Fruit fly (Drosophila melanogaster) whole organism, embryonic: ENCODE measurements around the gene Rpt4.
A peak's percentile ranks its signal among the peaks of the same experiment; 100 is the strongest.

ENCODE experiments used
- Bgb ChIP-seq: fragments of 200-800 bp; sonication (Bioruptor generic); IDR thresholded peaks from 2 replicates; pipeline ENCODE4 v1.3.6; 2022; ENCODE audit warnings: missing biosample characterization, missing genetic modification characterization; ENCODE audit not compliant: partially characterized antibody
- BtbVII ChIP-seq: fragments of 200-800 bp; sonication (Bioruptor generic); optimal IDR thresholded peaks from 3 replicates; lab custom pipeline; 2017; ENCODE audit warnings: missing biosample characterization, mild to moderate bottlenecking, missing genetic modification characterization
- CG10274 ChIP-seq: fragments of 200-800 bp; sonication (Bioruptor generic); optimal IDR thresholded peaks from 3 replicates; lab custom pipeline; 2017; ENCODE audit warnings: missing biosample characterization, mild to moderate bottlenecking, missing genetic modification characterization
- CG10543 ChIP-seq: fragments of 200-800 bp; sonication (Bioruptor generic); optimal IDR thresholded peaks from 3 replicates; lab custom pipeline; 2017; ENCODE audit warnings: missing biosample characterization, mild to moderate bottlenecking, missing genetic modification characterization, moderate library complexity
- CG11093 ChIP-seq: fragments of 200-800 bp; sonication (Bioruptor generic); IDR thresholded peaks from 3 replicates; pipeline ENCODE4 v1.3.6; 2022; ENCODE audit warnings: missing biosample characterization, missing genetic modification characterization
- CG12769 ChIP-seq: fragments of 200-800 bp; sonication (Bioruptor generic); optimal IDR thresholded peaks from 2 replicates; lab custom pipeline; 2019; ENCODE audit warnings: missing biosample characterization, mild to moderate bottlenecking, missing genetic modification characterization, moderate library complexity
- CG14050 ChIP-seq: fragments of 200-800 bp; sonication (Bioruptor generic); IDR thresholded peaks from 3 replicates; pipeline ENCODE4 v1.3.6; 2022; ENCODE audit warnings: missing biosample characterization, missing genetic modification characterization
- CG15696 ChIP-seq: fragments of 200-800 bp; sonication (Bioruptor generic); optimal IDR thresholded peaks from 2 replicates; lab custom pipeline; 2019; ENCODE audit warnings: missing biosample characterization, mild to moderate bottlenecking, missing genetic modification characterization, moderate library complexity
- CG1603 ChIP-seq: fragments of 200-800 bp; sonication (Bioruptor generic); optimal IDR thresholded peaks from 2 replicates; lab custom pipeline; 2019; ENCODE audit warnings: missing biosample characterization, mild to moderate bottlenecking, missing genetic modification characterization, moderate library complexity
- CG17186 ChIP-seq: fragments of 200-800 bp; sonication (Bioruptor generic); optimal IDR thresholded peaks from 3 replicates; lab custom pipeline; 2017; ENCODE audit warnings: missing biosample characterization, missing genetic modification reagents, missing genetic modification characterization
- CG17385 ChIP-seq: fragments of 200-800 bp; sonication (Bioruptor generic); optimal IDR thresholded peaks from 3 replicates; lab custom pipeline; 2018; ENCODE audit warnings: missing biosample characterization, mild to moderate bottlenecking, missing genetic modification characterization
- CG17568 ChIP-seq: fragments of 200-800 bp; sonication (Bioruptor generic); optimal IDR thresholded peaks from 2 replicates; lab custom pipeline; 2018; ENCODE audit warnings: missing biosample characterization, mild to moderate bottlenecking, missing genetic modification characterization, moderate library complexity
- CG1832 ChIP-seq: fragments of 200-800 bp; sonication (Bioruptor generic); optimal IDR thresholded peaks from 2 replicates; lab custom pipeline; 2017; ENCODE audit warnings: missing biosample characterization, mild to moderate bottlenecking, missing genetic modification characterization, inconsistent platforms
- CG18599 ChIP-seq: fragments of 200-800 bp; sonication (Bioruptor generic); optimal IDR thresholded peaks from 3 replicates; lab custom pipeline; 2017; ENCODE audit warnings: missing biosample characterization, missing genetic modification characterization, mild to moderate bottlenecking, moderate library complexity, missing genetic modification reagents
- CG18619 ChIP-seq: fragments of 200-800 bp; sonication (Bioruptor generic); optimal IDR thresholded peaks from 3 replicates; lab custom pipeline; 2017; ENCODE audit warnings: missing biosample characterization, mild to moderate bottlenecking, missing genetic modification characterization
- CG2120 ChIP-seq: fragments of 200-800 bp; sonication (Bioruptor generic); optimal IDR thresholded peaks from 3 replicates; lab custom pipeline; 2016; ENCODE audit warnings: missing biosample characterization, missing genetic modification characterization
- CG2129 ChIP-seq: fragments of 200-800 bp; sonication (Bioruptor generic); IDR thresholded peaks from 2 replicates; pipeline ENCODE4 v1.3.6; 2022; ENCODE audit warnings: missing biosample characterization, missing genetic modification characterization; ENCODE audit not compliant: partially characterized antibody
- CG31441 ChIP-seq: fragments of 200-800 bp; sonication (Bioruptor generic); IDR thresholded peaks from 2 replicates; pipeline ENCODE4 v1.3.6; 2022; ENCODE audit warnings: missing biosample characterization, missing genetic modification characterization
- CG32532 ChIP-seq: fragments of 200-800 bp; sonication (Bioruptor generic); IDR thresholded peaks from 2 replicates; pipeline ENCODE4 v1.3.6; 2022; ENCODE audit warnings: missing biosample characterization, missing genetic modification characterization
- CG4424 ChIP-seq: fragments of 200-800 bp; sonication (Bioruptor generic); optimal IDR thresholded peaks from 3 replicates; lab custom pipeline; 2016; ENCODE audit warnings: missing biosample characterization, missing genetic modification characterization
- CG5245 ChIP-seq: fragments of 200-800 bp; sonication (Bioruptor generic); optimal IDR thresholded peaks from 3 replicates; lab custom pipeline; 2016; ENCODE audit warnings: missing biosample characterization, missing genetic modification characterization
- CG6791 ChIP-seq: fragments of 200-800 bp; sonication (Bioruptor generic); IDR thresholded peaks from 3 replicates; pipeline ENCODE4 v1.3.6; 2022; ENCODE audit warnings: missing biosample characterization, missing genetic modification characterization; ENCODE audit not compliant: partially characterized antibody
- CG7928 ChIP-seq: fragments of 200-800 bp; sonication (Bioruptor generic); optimal IDR thresholded peaks from 2 replicates; lab custom pipeline; 2017; ENCODE audit warnings: missing biosample characterization, mild to moderate bottlenecking, missing genetic modification characterization
- CG8388 ChIP-seq: fragments of 200-800 bp; sonication (Bioruptor generic); optimal IDR thresholded peaks from 2 replicates; lab custom pipeline; 2019; ENCODE audit warnings: missing biosample characterization, mild to moderate bottlenecking, missing genetic modification characterization, moderate library complexity
- CG8944 ChIP-seq: fragments of 200-800 bp; sonication (Bioruptor generic); optimal IDR thresholded peaks from 3 replicates; lab custom pipeline; 2016; ENCODE audit warnings: missing biosample characterization, missing genetic modification characterization
- CG9817 ChIP-seq: fragments of 200-800 bp; sonication (Bioruptor generic); optimal IDR thresholded peaks from 2 replicates; lab custom pipeline; 2018; ENCODE audit warnings: missing biosample characterization, mild to moderate bottlenecking, missing genetic modification characterization, moderate library complexity
- CTCF ChIP-seq: fragments of 200-800 bp; sonication (Bioruptor generic); optimal IDR thresholded peaks from 2 replicates; lab custom pipeline; 2017; ENCODE audit warnings: missing biosample characterization, mild to moderate bottlenecking, missing genetic modification characterization, moderate library complexity
- H15 ChIP-seq: fragments of 200-800 bp; sonication (Bioruptor generic); IDR thresholded peaks from 3 replicates; pipeline ENCODE4 v1.3.6; 2022; ENCODE audit warnings: missing biosample characterization, missing genetic modification characterization
- Hmr ChIP-seq: fragments of 200-800 bp; sonication (Bioruptor generic); optimal IDR thresholded peaks from 3 replicates; lab custom pipeline; 2017; ENCODE audit warnings: mild to moderate bottlenecking, missing biosample characterization, missing genetic modification reagents, missing genetic modification characterization
- Hsf ChIP-seq: fragments of 200-800 bp; sonication (Bioruptor generic); optimal IDR thresholded peaks from 3 replicates; lab custom pipeline; 2016; ENCODE audit warnings: missing biosample characterization, missing genetic modification characterization
- Meics ChIP-seq: fragments of 200-800 bp; sonication (Bioruptor generic); optimal IDR thresholded peaks from 2 replicates; lab custom pipeline; 2017; ENCODE audit warnings: missing biosample characterization, mild to moderate bottlenecking, missing genetic modification characterization
- Mrtf ChIP-seq: fragments of 200-800 bp; sonication (Bioruptor generic); IDR thresholded peaks from 3 replicates; pipeline ENCODE4 v1.3.6; 2022; ENCODE audit warnings: missing biosample characterization, missing genetic modification characterization
- Ptx1 ChIP-seq: fragments of 200-800 bp; sonication (Bioruptor generic); IDR thresholded peaks from 2 replicates; pipeline ENCODE4 v1.3.6; 2022; ENCODE audit warnings: missing biosample characterization, missing genetic modification characterization
- Six4 ChIP-seq: fragments of 200-800 bp; sonication (Bioruptor generic); optimal IDR thresholded peaks from 2 replicates; lab custom pipeline; 2016; ENCODE audit warnings: missing biosample characterization, missing genetic modification characterization
- ab ChIP-seq: fragments of 200-800 bp; sonication (Bioruptor generic); optimal IDR thresholded peaks from 2 replicates; lab custom pipeline; 2016; ENCODE audit warnings: missing biosample characterization, missing genetic modification characterization
- cato ChIP-seq: fragments of 200-800 bp; sonication (Bioruptor generic); optimal IDR thresholded peaks from 2 replicates; lab custom pipeline; 2016; ENCODE audit warnings: missing biosample characterization, missing genetic modification characterization, borderline replicate concordance
- chn ChIP-seq: fragments of 200-800 bp; sonication (Bioruptor generic); optimal IDR thresholded peaks from 2 replicates; lab custom pipeline; 2016; ENCODE audit warnings: missing biosample characterization, missing genetic modification characterization
- danr ChIP-seq: fragments of 200-800 bp; sonication (Bioruptor generic); IDR thresholded peaks from 2 replicates; pipeline ENCODE4 v1.3.6; 2022; ENCODE audit warnings: missing biosample characterization, missing genetic modification characterization
- gem ChIP-seq: fragments of 200-800 bp; sonication (Bioruptor generic); optimal IDR thresholded peaks from 2 replicates; lab custom pipeline; 2019; ENCODE audit warnings: missing biosample characterization, mild to moderate bottlenecking, missing genetic modification characterization, moderate library complexity
- grau ChIP-seq: fragments of 200-800 bp; optimal IDR thresholded peaks from 3 replicates; lab custom pipeline; 2019; ENCODE audit warnings: missing biosample characterization, mild to moderate bottlenecking, missing genetic modification characterization, moderate library complexity
- hkb ChIP-seq, 2 experiments: fragments of 200-800 bp in 1 of 2; fragments of >200 bp in 1 of 2; sonication (Bioruptor generic) in 1 of 2; IDR thresholded peaks in 1 of 2; optimal IDR thresholded peaks in 1 of 2; 2 replicates each; pipeline versions ENCODE4 v1.3.6 to Lab custom; 2017 to 2022; ENCODE audit warnings: missing biosample characterization in 1 of 2, missing genetic modification characterization in 1 of 2
- maf-S ChIP-seq: fragments of 200-800 bp; sonication (Bioruptor generic); optimal IDR thresholded peaks from 2 replicates; lab custom pipeline; 2016; ENCODE audit warnings: missing biosample characterization, missing genetic modification characterization
- nerfin-2 ChIP-seq: fragments of 200-800 bp; sonication (Bioruptor generic); IDR thresholded peaks from 2 replicates; pipeline ENCODE4 v1.3.6; 2022; ENCODE audit warnings: missing biosample characterization, missing genetic modification characterization; ENCODE audit not compliant: partially characterized antibody
- odd ChIP-seq: fragments of 200-800 bp; sonication (Bioruptor generic); optimal IDR thresholded peaks from 2 replicates; lab custom pipeline; 2017; ENCODE audit warnings: missing biosample characterization, mild to moderate bottlenecking, missing genetic modification characterization
- psq ChIP-seq: fragments of 200-800 bp; sonication (Bioruptor generic); optimal IDR thresholded peaks from 2 replicates; lab custom pipeline; 2017; ENCODE audit warnings: missing biosample characterization, missing genetic modification characterization
- pzg ChIP-seq: fragments of 200-800 bp; sonication (Bioruptor generic); optimal IDR thresholded peaks from 3 replicates; lab custom pipeline; 2018; ENCODE audit warnings: missing biosample characterization, mild to moderate bottlenecking, missing genetic modification characterization, moderate library complexity
- sob ChIP-seq: fragments of 200-800 bp; sonication (Bioruptor generic); IDR thresholded peaks from 2 replicates; pipeline ENCODE4 v1.3.6; 2022; ENCODE audit warnings: missing biosample characterization, missing genetic modification characterization
- sug ChIP-seq: fragments of 200-800 bp; optimal IDR thresholded peaks from 2 replicates; lab custom pipeline; 2019; ENCODE audit warnings: missing biosample characterization, mild to moderate bottlenecking, missing genetic modification characterization, moderate library complexity
- vvl ChIP-seq: fragments of 200-800 bp; sonication (Bioruptor generic); IDR thresholded peaks from 2 replicates; pipeline ENCODE4 v1.3.6; 2022; ENCODE audit warnings: missing biosample characterization, missing genetic modification characterization

The Rpt4 gene

dm6 chrX:6316858-6317474, 25.9 kb upstream of the Rpt4 start (continued):
- TF ChIP-seq CG1603 (tag; lab: Kevin White, UChicago) (peak; percentile 69), nerfin-2 (GFP tag; lab: Robert Waterston, UW) (no peak), cato (GFP tag; lab: Kevin White, UChicago) (no peak), CG1832 (GFP tag; lab: Kevin White, UChicago) (peak; percentile 18), CG2120 (peak; percentile 83), Mrtf (GFP tag; lab: Robert Waterston, UW) (peak; percentile 72), gem (tag; lab: Kevin White, UChicago) (peak; percentile 66), CG10274 (GFP tag; lab: Kevin White, UChicago) (no peak), CG12769 (tag; lab: Kevin White, UChicago) (peak; percentile 83), CG17385 (GFP tag; lab: Kevin White, UChicago) (peak; percentile 67), CG9817 (peak; percentile 52), grau (peak; percentile 66), chn (GFP tag; lab: Kevin White, UChicago) (peak; percentile 42), Hmr (peak; percentile 85), CG15696 (tag; lab: Kevin White, UChicago) (no peak), CG31441 (peak; percentile 51), hkb (optimal IDR thresholded peaks at IDR 0.05; lab: Kevin White, UChicago) (no peak), hkb (GFP tag; IDR thresholded peaks at IDR 0.05; lab: Robert Waterston, UW) (peak; percentile 84), CG17568 (GFP tag; lab: Kevin White, UChicago) (no peak), Six4 (GFP tag; lab: Kevin White, UChicago) (peak; percentile 28), vvl (GFP tag; lab: Robert Waterston, UW) (peak; percentile 83), CG7928 (GFP tag; lab: Kevin White, UChicago) (peak; percentile 7), CG14050 (peak; percentile 60), CG2129 (GFP tag; lab: Robert Waterston, UW) (no peak), CG17186 (no peak), CG11093 (GFP tag; lab: Robert Waterston, UW) (0 out of 3 replicates have a peak, but pooled peaks have one; percentile 31), CG18619 (peak; percentile 66), Hsf (GFP tag; lab: Kevin White, UChicago) (peak; percentile 60), ab (GFP tag; lab: Kevin White, UChicago) (peak; percentile 10), Bgb (GFP tag; lab: Robert Waterston, UW) (no peak), sob (GFP tag; lab: Robert Waterston, UW) (peak; percentile 74), CG32532 (GFP tag; lab: Robert Waterston, UW) (peak; percentile 77), psq (no peak), CG18599 (peak; percentile 90), CG8388 (GFP tag; lab: Kevin White, UChicago) (peak; percentile 32), CG5245 (GFP tag; lab: Kevin White, UChicago) (no peak), BtbVII (GFP tag; lab: Kevin White, UChicago) (peak; percentile 51), maf-S (GFP tag; lab: Kevin White, UChicago) (peak; percentile 18), sug (tag; lab: Kevin White, UChicago) (no peak), CTCF (GFP tag; lab: Kevin White, UChicago) (peak; percentile 5), danr (GFP tag; lab: Robert Waterston, UW) (peak; percentile 34; the same call in 1 of the 2 replicates), CG10543 (GFP tag; lab: Kevin White, UChicago) (peak; percentile 66), pzg (peak; percentile 5), H15 (GFP tag; lab: Robert Waterston, UW) (peak; percentile 61; the same call in 2 of the 3 replicates), Meics (GFP tag; lab: Kevin White, UChicago) (peak; percentile 80), CG6791 (GFP tag; lab: Robert Waterston, UW) (no peak), CG4424 (peak; percentile 41), CG8944 (GFP tag; lab: Kevin White, UChicago) (peak; percentile 36), odd (GFP tag; lab: Kevin White, UChicago) (peak; percentile 49), Ptx1 (GFP tag; lab: Robert Waterston, UW) (peak; percentile 68)
